Worm (Caenorhabditis elegans): Measurements from ENCODE around the gene M106.2.
A peak's percentile ranks its signal among the peaks of the same experiment; 100 is the strongest.

Gene M106.2

ce11 chrII:10840067-10840466, 9.7 kb downstream of the M106.2 start (continued):
- TF ChIP-seq hmg-1.2 (GFP tag; IDR thresholded peaks at IDR 0.05): peak; percentile 76
- peak; percentile 10 for TF ChIP-seq unc-130 (GFP tag; optimal IDR thresholded peaks at IDR 0.05)
- peak; percentile 94 for TF ChIP-seq die-1 (tag; optimal IDR thresholded peaks at IDR 0.05)
- TF ChIP-seq attf-6 (GFP tag; IDR thresholded peaks at IDR 0.05): peak; percentile 34; the same call in 1 of the 2 replicates
- TF ChIP-seq Y56A3A.18 (GFP tag; IDR thresholded peaks at IDR 0.05): 0 out of 2 replicates have a peak, but pooled peaks have one; percentile 61
- TF ChIP-seq ets-4 (GFP tag; optimal IDR thresholded peaks at IDR 0.05): peak; percentile 44
- TF ChIP-seq atf-7 (tag; optimal IDR thresholded peaks at IDR 0.05): peak; percentile 82
- peak; percentile 65 for TF ChIP-seq akir-1 (GFP tag; optimal IDR thresholded peaks at IDR 0.05)
- TF ChIP-seq F55B11.4 (tag; optimal IDR thresholded peaks at IDR 0.05; ENCODE audit: borderline replicate concordance, insufficient read depth): no peak
- no peak for TF ChIP-seq ztf-22 (GFP tag; optimal IDR thresholded peaks at IDR 0.05)
- peak; percentile 99 for TF ChIP-seq tbp1 (GFP tag; optimal IDR thresholded peaks at IDR 0.05)
- no peak for TF ChIP-seq sdz-38 (tag; optimal IDR thresholded peaks at IDR 0.05)
- TF ChIP-seq F39B2.1 (GFP tag; IDR thresholded peaks at IDR 0.05): no peak
- TF ChIP-seq Y95B8A.8 (GFP tag; IDR thresholded peaks at IDR 0.05): peak; percentile 78; the same call in 1 of the 2 replicates
- TF ChIP-seq hmg-20 (GFP tag; IDR thresholded peaks at IDR 0.05): peak; percentile 70; the same call in 1 of the 2 replicates
- peak; percentile 92 for TF ChIP-seq ceh-27 (GFP tag; optimal IDR thresholded peaks at IDR 0.05)
- TF ChIP-seq nhr-80 (tag; optimal IDR thresholded peaks at IDR 0.05): peak; percentile 47
- TF ChIP-seq snpc-1.1 (tag; optimal IDR thresholded peaks at IDR 0.05; ENCODE audit: insufficient read depth): peak; percentile 52
- TF ChIP-seq B0336.3 (GFP tag; IDR thresholded peaks at IDR 0.05): peak; percentile 81
- peak; percentile 92 for TF ChIP-seq lin-26 (GFP tag; IDR thresholded peaks at IDR 0.05)
- TF ChIP-seq F22D6.2 (tag; optimal IDR thresholded peaks at IDR 0.05): peak; percentile 60
- peak; percentile 79 for TF ChIP-seq ceh-100 (GFP tag; IDR thresholded peaks at IDR 0.05)
- no peak for TF ChIP-seq pha-4 (tag; optimal IDR thresholded peaks at IDR 0.05)
- peak; percentile 83 for TF ChIP-seq ekl-4 (GFP tag; IDR thresholded peaks at IDR 0.05)
- peak; percentile 74; the same call in 1 of the 2 replicates for TF ChIP-seq cebp-2 (GFP tag; IDR thresholded peaks at IDR 0.05)
- TF ChIP-seq attf-5 (GFP tag; optimal IDR thresholded peaks at IDR 0.05): peak; percentile 82
- TF ChIP-seq C17E4.6 (GFP tag; IDR thresholded peaks at IDR 0.05): peak; percentile 76
- peak; percentile 94 for TF ChIP-seq B0261.1 (tag; optimal IDR thresholded peaks at IDR 0.05)
- peak; percentile 78 for TF ChIP-seq lin-40 (tag; optimal IDR thresholded peaks at IDR 0.05)
- no peak for TF ChIP-seq hlh-26 (GFP tag; conservative IDR thresholded peaks at IDR 0.05)
- peak; percentile 91 for TF ChIP-seq nfyb-1 (GFP tag; IDR thresholded peaks at IDR 0.05)
- TF ChIP-seq rcor-1 (GFP tag; IDR thresholded peaks at IDR 0.05): peak; percentile 65; the same call in 1 of the 2 replicates
- peak; percentile 64; the same call in 1 of the 2 replicates for TF ChIP-seq K11D2.4 (GFP tag; IDR thresholded peaks at IDR 0.05)
- peak; percentile 63 for TF ChIP-seq F33H1.4 (GFP tag; IDR thresholded peaks at IDR 0.05)
- peak; percentile 91 for TF ChIP-seq ZK185.1 (tag; optimal IDR thresholded peaks at IDR 0.05; ENCODE audit: poor library complexity, severe bottlenecking)
- peak; percentile 81 for TF ChIP-seq lin-54 (GFP tag; optimal IDR thresholded peaks at IDR 0.05)
- TF ChIP-seq bed-2 (GFP tag; IDR thresholded peaks at IDR 0.05): 0 out of 2 replicates have a peak, but pooled peaks have one; percentile 36
- TF ChIP-seq mxl-1 (tag; optimal IDR thresholded peaks at IDR 0.05): peak; percentile 82
- TF ChIP-seq K12H6.12 (tag; optimal IDR thresholded peaks at IDR 0.05): peak; percentile 65
- TF ChIP-seq nhr-179 (tag; optimal IDR thresholded peaks at IDR 0.05): no peak
- peak; percentile 90 for TF ChIP-seq zim-3 (tag; optimal IDR thresholded peaks at IDR 0.05)
- TF ChIP-seq tlf-1 (GFP tag; optimal IDR thresholded peaks at IDR 0.05): peak; percentile 59
- TF ChIP-seq dpl-1 (GFP tag; optimal IDR thresholded peaks at IDR 0.05): no peak
- peak; percentile 82 for TF ChIP-seq madf-10 (tag; optimal IDR thresholded peaks at IDR 0.05)
- TF ChIP-seq ztf-25 (GFP tag; IDR thresholded peaks at IDR 0.05): peak; percentile 80; the same call in 1 of the 2 replicates
- peak; percentile 63; the same call in 1 of the 2 replicates for TF ChIP-seq ztf-28 (GFP tag; IDR thresholded peaks at IDR 0.05)
- TF ChIP-seq ceh-91 (GFP tag; IDR thresholded peaks at IDR 0.05): no peak
- peak; percentile 64 for TF ChIP-seq madf-6 (GFP tag; IDR thresholded peaks at IDR 0.05)

Measured in whole organism, young adult.